Worm (Caenorhabditis elegans) whole organism, early embryonic: Measurements from ENCODE around the gene lelo-1.

Experiments used
- B0310.2 ChIP-seq: sonication (generic microtip); optimal IDR thresholded peaks from 2 replicates; lab custom pipeline; 2016; ENCODE audit warnings: mild to moderate bottlenecking, missing genetic modification characterization, missing compliant biosample characterization
- F13C5.2 ChIP-seq: sonication (generic microtip); optimal IDR thresholded peaks from 2 replicates; lab custom pipeline; 2017; ENCODE audit warnings: mild to moderate bottlenecking, missing genetic modification characterization, inconsistent platforms, missing compliant biosample characterization
- aly-1 ChIP-seq: sonication (generic microtip); optimal IDR thresholded peaks from 2 replicates; lab custom pipeline; 2016; ENCODE audit warnings: missing genetic modification characterization, missing compliant biosample characterization
- ama-1 ChIP-seq: fragments of 150-350 bp; optimal IDR thresholded peaks from 2 replicates; lab custom pipeline; 2014
- ceh-13 ChIP-seq: fragments of 200-800 bp; sonication (Bioruptor generic); optimal IDR thresholded peaks from 2 replicates; lab custom pipeline; 2018; ENCODE audit warnings: mild to moderate bottlenecking, missing genetic modification characterization, missing compliant biosample characterization
- ceh-36 ChIP-seq: sonication (generic microtip); optimal IDR thresholded peaks from 2 replicates; lab custom pipeline; 2016; ENCODE audit warnings: missing genetic modification characterization, inconsistent platforms, missing compliant biosample characterization
- ets-7 ChIP-seq: sonication (generic microtip); optimal IDR thresholded peaks from 2 replicates; lab custom pipeline; 2016; ENCODE audit warnings: missing genotype, missing genetic modification characterization, missing compliant biosample characterization
- flt-1 ChIP-seq: fragments of 200-800 bp; sonication (Bioruptor generic); IDR thresholded peaks from 2 replicates; pipeline ENCODE4 v1.3.6; 2022; ENCODE audit warnings: missing genetic modification characterization, missing compliant biosample characterization
- hmbx-1 ChIP-seq: sonication (generic microtip); optimal IDR thresholded peaks from 2 replicates; lab custom pipeline; 2016; ENCODE audit warnings: mild to moderate bottlenecking, missing genetic modification characterization, missing compliant biosample characterization
- hmg-4 ChIP-seq: fragments of 200-800 bp; sonication (Bioruptor generic); optimal IDR thresholded peaks from 2 replicates; lab custom pipeline; 2018; ENCODE audit warnings: mild to moderate bottlenecking, missing genetic modification characterization, missing compliant biosample characterization
- hnd-1 ChIP-seq: sonication (generic microtip); optimal IDR thresholded peaks from 2 replicates; lab custom pipeline; 2016; ENCODE audit warnings: missing genetic modification characterization, missing compliant biosample characterization
- pes-1 ChIP-seq: fragments of 200-800 bp; sonication (Bioruptor generic); IDR thresholded peaks from 2 replicates; pipeline ENCODE4 v1.3.6; 2022; ENCODE audit warnings: missing genetic modification reagents, missing genetic modification characterization, missing compliant biosample characterization
- scrt-1 ChIP-seq: fragments of 200-800 bp; sonication (Bioruptor generic); IDR thresholded peaks from 2 replicates; pipeline ENCODE4 v1.3.6; 2022; ENCODE audit warnings: missing genetic modification characterization, missing compliant biosample characterization
- sea-1 ChIP-seq: fragments of 200-800 bp; sonication (Bioruptor generic); conservative IDR thresholded peaks from 2 replicates; pipeline ENCODE4 v1.3.6; 2022; ENCODE audit warnings: missing genetic modification characterization, missing compliant biosample characterization
- tbx-11 ChIP-seq: fragments of 200-800 bp; sonication (Bioruptor generic); IDR thresholded peaks from 2 replicates; pipeline ENCODE4 v1.3.6; 2022; ENCODE audit warnings: missing genetic modification characterization, missing compliant biosample characterization
- tbx-37 ChIP-seq: fragments of 200-800 bp; sonication (Bioruptor generic); conservative IDR thresholded peaks from 2 replicates; pipeline ENCODE4 v1.3.6; 2022; ENCODE audit warnings: missing genetic modification reagents, missing genetic modification characterization, missing compliant biosample characterization
- tra-4 ChIP-seq: sonication (generic microtip); optimal IDR thresholded peaks from 2 replicates; lab custom pipeline; 2017; ENCODE audit warnings: missing genetic modification characterization, missing compliant biosample characterization

The lelo-1 gene

DNA sequence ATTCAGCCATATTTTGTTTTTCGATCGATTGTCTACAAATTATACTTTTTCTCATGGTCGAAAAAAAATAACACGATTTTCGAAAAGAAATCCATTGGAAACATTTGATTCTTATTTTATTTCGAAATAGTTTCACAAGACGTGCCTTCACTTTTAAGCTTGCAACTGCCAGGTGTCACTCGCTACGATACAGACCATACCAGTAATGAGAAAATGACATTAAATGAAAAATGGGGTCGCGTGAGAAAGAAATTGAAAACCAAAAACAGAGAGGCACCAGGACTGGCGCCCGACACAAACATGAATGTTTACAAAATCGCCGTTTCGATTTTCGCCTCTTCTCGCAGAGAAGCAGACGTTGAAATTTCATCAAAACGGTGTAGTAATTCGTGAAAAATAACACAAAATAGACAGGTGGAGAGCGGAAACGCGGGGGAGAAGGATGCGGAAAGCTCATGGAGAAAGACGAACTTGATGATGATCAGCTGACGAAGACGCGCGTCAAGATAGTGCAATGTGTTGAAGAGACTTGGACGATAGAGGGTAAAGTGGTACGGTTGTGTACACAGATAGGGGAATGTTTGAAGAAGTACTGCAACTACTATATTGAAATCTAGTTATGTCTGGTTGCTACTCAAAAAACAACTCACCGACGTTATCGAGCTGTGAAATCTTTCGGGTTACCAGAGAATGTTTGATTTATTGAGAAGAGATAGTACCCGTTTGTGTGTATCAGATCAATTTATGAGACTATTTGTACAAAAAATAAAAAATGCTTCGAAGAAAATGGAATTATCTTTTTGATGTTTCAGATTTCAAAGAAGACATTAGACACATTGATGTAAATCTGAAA, 9.8 kb upstream of the lelo-1 start:
- TF ChIP-seq ets-7 (tag; lab: Kevin White, UChicago) (no peak), hnd-1 (tag; lab: Kevin White, UChicago) (no peak), aly-1 (tag; lab: Kevin White, UChicago) (no peak), tra-4 (tag; lab: Kevin White, UChicago) (no peak)

DNA sequence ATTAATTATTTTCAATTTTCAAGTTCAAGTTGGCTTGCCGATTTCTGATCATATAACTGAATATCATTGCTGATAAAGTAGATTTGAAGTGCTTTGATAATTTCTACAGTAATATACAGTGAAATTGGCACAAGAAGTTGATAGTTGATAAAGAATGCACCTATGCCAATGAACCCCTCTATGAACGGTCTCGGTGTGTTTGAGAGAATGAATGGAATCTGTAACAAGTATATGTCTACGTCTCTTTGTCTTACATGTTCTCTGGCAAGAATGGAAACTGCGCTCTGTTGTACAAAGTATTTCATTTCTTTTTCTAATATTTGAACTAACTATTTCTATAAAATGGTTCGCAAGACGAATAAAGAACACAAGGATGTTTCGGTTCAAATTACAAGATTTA, 4.4 kb upstream of the lelo-1 start, which contains the start of gene T24H7.8:
Gene T24H7.8 (plus strand): TSS at position 301 of the 400 bp plus-strand sequence.
- TF ChIP-seq F13C5.2 (tag; lab: Kevin White, UChicago), result no peak
- no peak for TF ChIP-seq pes-1 (GFP tag; lab: Robert Waterston, UW)
- TF ChIP-seq tra-4 (tag; lab: Kevin White, UChicago), result no peak
- no peak for TF ChIP-seq tbx-11 (GFP tag; lab: Robert Waterston, UW)
- TF ChIP-seq ceh-36 (tag; lab: Kevin White, UChicago), result no peak
- no peak for TF ChIP-seq hnd-1 (tag; lab: Kevin White, UChicago)
- no peak for TF ChIP-seq tbx-37
- no peak for TF ChIP-seq ama-1 (lab: Kevin White, UChicago)
- no peak for TF ChIP-seq aly-1 (tag; lab: Kevin White, UChicago)
- TF ChIP-seq scrt-1 (GFP tag; lab: Robert Waterston, UW), result no peak
- no peak for TF ChIP-seq flt-1
- no peak for TF ChIP-seq hmg-4 (GFP tag; lab: Kevin White, UChicago)
- no peak for TF ChIP-seq hmbx-1 (tag; lab: Kevin White, UChicago)
- no peak for TF ChIP-seq ets-7 (tag; lab: Kevin White, UChicago)
- no peak for TF ChIP-seq ceh-13 (GFP tag; lab: Kevin White, UChicago)

DNA sequence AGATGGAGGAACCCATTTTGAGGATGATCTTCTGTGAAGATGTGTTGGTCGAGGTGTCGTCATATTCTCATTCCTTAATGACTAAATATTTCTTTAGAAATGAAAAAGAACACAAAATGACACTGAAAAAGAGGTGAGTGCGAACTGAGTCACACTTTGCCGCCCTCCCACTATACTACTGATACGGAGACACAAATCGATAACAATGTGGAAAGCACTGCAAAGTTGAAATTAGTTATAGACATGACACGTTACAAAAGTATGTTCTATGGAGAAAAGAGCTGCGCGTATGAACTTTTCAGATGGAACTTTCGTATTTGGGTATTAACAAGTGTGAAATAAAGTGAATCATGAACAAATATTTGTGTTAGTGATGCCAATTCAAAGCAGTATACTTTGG, 2.0 kb upstream of the lelo-1 start, which contains the start of gene tat-4:
Gene tat-4 (minus strand): TSS at position 117 of the 400 bp plus-strand sequence.
- TF ChIP-seq flt-1 (no peak), ama-1 (lab: Kevin White, UChicago) (no peak), tbx-11 (GFP tag; lab: Robert Waterston, UW) (no peak), hnd-1 (tag; lab: Kevin White, UChicago) (no peak), F13C5.2 (tag; lab: Kevin White, UChicago) (no peak), scrt-1 (GFP tag; lab: Robert Waterston, UW) (no peak), ceh-36 (tag; lab: Kevin White, UChicago) (no peak), tbx-37 (no peak), sea-1 (no peak), pes-1 (GFP tag; lab: Robert Waterston, UW) (no peak), tra-4 (tag; lab: Kevin White, UChicago) (no peak), hmg-4 (GFP tag; lab: Kevin White, UChicago) (no peak), aly-1 (tag; lab: Kevin White, UChicago) (no peak), B0310.2 (no peak), ceh-13 (GFP tag; lab: Kevin White, UChicago) (no peak)

DNA sequence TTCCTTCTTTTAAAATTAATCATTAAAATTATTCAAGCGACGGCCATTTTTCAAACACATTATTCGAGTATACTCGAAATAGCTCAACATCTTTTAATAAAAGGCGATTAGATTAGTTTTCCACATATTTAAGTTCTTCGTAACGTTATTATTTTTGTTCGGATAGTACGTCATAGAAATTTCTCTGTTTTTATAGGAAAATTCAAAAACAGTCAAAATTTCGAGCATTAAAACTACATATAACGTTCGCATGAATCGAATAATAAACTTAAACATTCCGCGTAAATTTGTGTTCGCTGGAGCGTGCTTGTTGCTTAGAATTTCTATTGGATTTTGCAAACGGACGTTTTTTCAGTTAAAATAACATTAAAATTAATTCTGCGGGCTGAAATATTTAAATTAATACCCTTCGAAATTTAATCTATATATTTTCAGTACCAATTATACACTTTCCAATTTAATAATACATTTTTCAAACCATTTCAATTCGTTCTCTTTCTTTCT, 903 bp upstream of the lelo-1 start, which contains the start of gene blos-4:
Gene blos-4 (plus strand): TSS at position 51 of the 504 bp plus-strand sequence.
- TF ChIP-seq F13C5.2 (tag; lab: Kevin White, UChicago) (no peak), pes-1 (GFP tag; lab: Robert Waterston, UW) (no peak), tra-4 (tag; lab: Kevin White, UChicago) (no peak), hnd-1 (tag; lab: Kevin White, UChicago) (no peak), tbx-11 (GFP tag; lab: Robert Waterston, UW) (no peak), sea-1 (no peak), tbx-37 (no peak), ceh-36 (tag; lab: Kevin White, UChicago) (no peak), ceh-13 (GFP tag; lab: Kevin White, UChicago) (no peak), B0310.2 (no peak)

DNA sequence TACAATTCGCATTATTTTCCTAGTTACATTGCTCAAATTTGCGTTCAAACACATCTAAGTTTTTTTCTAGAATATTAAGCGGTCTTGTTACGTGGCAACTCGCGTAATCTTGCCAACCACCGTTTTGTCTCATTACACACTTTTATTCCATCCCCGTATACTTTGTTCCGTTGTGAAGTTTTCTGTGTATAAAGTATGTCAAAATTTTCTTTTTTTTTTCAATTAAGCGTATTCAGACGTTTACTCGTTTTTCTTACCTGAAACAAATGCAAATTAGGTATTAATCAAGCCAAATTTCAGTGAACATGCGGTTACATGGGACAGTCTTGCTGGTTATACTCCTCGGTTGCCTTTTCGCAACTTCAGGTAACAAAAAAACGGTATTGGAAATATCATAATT, 857 bp downstream of the lelo-1 start, which contains the start of gene T24H7.2:
Gene T24H7.2 (plus strand): TSS at position 301 of the 400 bp plus-strand sequence.
- TF ChIP-seq flt-1 (no peak), ets-7 (tag; lab: Kevin White, UChicago) (no peak), aly-1 (tag; lab: Kevin White, UChicago) (no peak), hmbx-1 (tag; lab: Kevin White, UChicago) (no peak), hmg-4 (GFP tag; lab: Kevin White, UChicago) (no peak), pes-1 (GFP tag; lab: Robert Waterston, UW) (no peak), tbx-11 (GFP tag; lab: Robert Waterston, UW) (no peak), ama-1 (lab: Kevin White, UChicago) (no peak), sea-1 (no peak), hnd-1 (tag; lab: Kevin White, UChicago) (no peak)

DNA sequence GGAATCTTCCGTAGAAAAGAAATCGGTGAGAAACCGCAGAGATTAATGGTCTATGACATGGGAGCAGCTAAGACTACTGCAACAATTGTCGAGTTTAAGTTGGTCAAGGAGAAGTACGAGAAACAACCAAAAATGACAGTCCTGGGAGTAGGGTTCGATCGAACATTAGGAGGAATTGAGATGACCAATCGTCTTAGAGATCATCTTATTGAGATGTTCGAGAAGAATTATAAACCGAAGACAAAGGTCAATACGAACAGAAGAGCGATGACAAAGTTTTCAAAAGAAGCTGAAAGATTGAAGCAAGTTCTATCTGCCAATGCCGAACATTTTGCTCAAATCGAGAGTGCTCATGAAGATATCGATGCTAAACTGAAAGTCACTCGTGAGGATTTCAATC, 1.9 kb downstream of the lelo-1 start:
- TF ChIP-seq scrt-1 (GFP tag; lab: Robert Waterston, UW) (no peak), tbx-11 (GFP tag; lab: Robert Waterston, UW) (no peak)

DNA sequence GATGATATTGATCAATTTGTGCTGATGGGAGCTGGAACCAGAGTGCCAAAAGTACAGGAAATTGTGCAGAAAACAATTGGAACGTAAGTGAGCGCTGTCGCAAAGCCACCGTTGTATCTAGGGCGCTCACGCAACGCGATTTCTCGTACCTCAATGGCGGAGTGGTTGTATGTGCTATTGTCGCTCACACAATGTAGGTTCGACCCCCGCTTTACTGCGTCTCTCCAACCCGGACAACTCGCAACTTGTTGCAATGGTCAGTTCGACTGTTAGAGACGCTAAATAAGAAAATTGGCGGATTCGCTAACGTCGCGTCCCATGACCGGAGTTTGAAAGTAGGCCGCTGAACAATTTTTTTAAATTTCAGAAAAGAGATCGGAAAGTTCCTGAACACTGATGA, 2.3 kb downstream of the lelo-1 start:
- TF ChIP-seq hmbx-1 (tag; lab: Kevin White, UChicago) (peak; percentile 50), tra-4 (tag; lab: Kevin White, UChicago) (peak; percentile 60), tbx-11 (GFP tag; lab: Robert Waterston, UW) (peak; percentile 91), ceh-13 (GFP tag; lab: Kevin White, UChicago) (peak; percentile 82), ceh-36 (tag; lab: Kevin White, UChicago) (peak; percentile 95), sea-1 (peak; percentile 90), hnd-1 (tag; lab: Kevin White, UChicago) (peak; percentile 72), B0310.2 (peak; percentile 79), hmg-4 (GFP tag; lab: Kevin White, UChicago) (peak; percentile 95), scrt-1 (GFP tag; lab: Robert Waterston, UW) (peak; percentile 89), pes-1 (GFP tag; lab: Robert Waterston, UW) (peak; percentile 91), flt-1 (peak; percentile 82), tbx-37 (peak; percentile 78), F13C5.2 (tag; lab: Kevin White, UChicago) (peak; percentile 56), ama-1 (lab: Kevin White, UChicago) (no peak), ets-7 (tag; lab: Kevin White, UChicago) (peak; percentile 81), aly-1 (tag; lab: Kevin White, UChicago) (peak; percentile 95)
